Worm (Caenorhabditis elegans) whole organism, early embryonic: ENCODE data around the gene nhr-45.

Experiments
- B0310.2 ChIP-seq: sonication (generic microtip); optimal IDR thresholded peaks from 2 replicates; lab custom pipeline; 2016; ENCODE audit warnings: mild to moderate bottlenecking, missing genetic modification characterization, missing compliant biosample characterization
- F13C5.2 ChIP-seq: sonication (generic microtip); optimal IDR thresholded peaks from 2 replicates; lab custom pipeline; 2017; ENCODE audit warnings: mild to moderate bottlenecking, missing genetic modification characterization, inconsistent platforms, missing compliant biosample characterization
- ama-1 ChIP-seq: fragments of 150-350 bp; optimal IDR thresholded peaks from 2 replicates; lab custom pipeline; 2014
- flt-1 ChIP-seq: fragments of 200-800 bp; sonication (Bioruptor generic); IDR thresholded peaks from 2 replicates; pipeline ENCODE4 v1.3.6; 2022; ENCODE audit warnings: missing genetic modification characterization, missing compliant biosample characterization
- tra-4 ChIP-seq: sonication (generic microtip); optimal IDR thresholded peaks from 2 replicates; lab custom pipeline; 2017; ENCODE audit warnings: missing genetic modification characterization, missing compliant biosample characterization

ce11 chrX:4609635-4610034 is 50.5 kb downstream of the nhr-45 start:
- no peak for TF ChIP-seq ama-1 (lab: Kevin White, UChicago)
- no peak for TF ChIP-seq flt-1 (GFP tag; lab: Robert Waterston, UW)
- TF ChIP-seq B0310.2 (tag; lab: Kevin White, UChicago) = no peak
- no peak for TF ChIP-seq F13C5.2 (tag; lab: Kevin White, UChicago)
- TF ChIP-seq tra-4 (tag; lab: Kevin White, UChicago) = no peak
